Fruit fly (Drosophila melanogaster): Measurements from ENCODE around the gene tty.

Gene tty

DNA sequence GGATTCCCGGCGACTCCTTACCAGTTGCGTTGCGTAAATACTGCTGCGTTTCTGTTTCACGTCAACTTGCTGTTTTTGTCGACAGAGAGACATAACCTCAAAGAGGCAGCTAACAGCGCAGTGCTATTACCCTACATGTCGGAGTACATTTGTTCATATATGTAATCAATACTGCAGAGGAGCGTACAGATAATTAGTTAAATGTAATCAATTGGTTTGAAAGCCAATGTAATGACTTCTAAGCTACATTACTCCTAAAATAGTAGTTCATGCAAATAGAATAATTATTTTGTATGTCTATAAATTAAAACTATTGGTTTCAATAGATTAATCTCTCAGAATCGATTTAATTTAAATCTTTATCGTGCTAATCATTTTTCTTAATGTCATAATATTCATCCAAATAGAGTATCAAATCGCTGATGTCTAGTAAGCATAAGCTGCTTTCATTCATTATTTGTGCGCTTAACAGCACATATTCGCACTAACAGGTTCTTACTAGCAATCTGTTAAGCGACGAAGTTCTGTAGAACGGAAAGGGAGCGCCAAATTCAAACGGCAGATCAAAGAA is 20.2 kb downstream of the tty start, which contains the start of the genes SLIRP1 and anox (continued):
- TF ChIP-seq CG7987 (GFP tag; optimal IDR thresholded peaks at IDR 0.05) (peak; percentile 66), CG10209 (GFP tag; optimal IDR thresholded peaks at IDR 0.05) (peak; percentile 83), CG5953 (GFP tag; IDR thresholded peaks at IDR 0.05) (peak; percentile 61; the same call in 1 of the 2 replicates), dm (GFP tag; optimal IDR thresholded peaks at IDR 0.05) (peak; percentile 77), Elba2 (GFP tag; optimal IDR thresholded peaks at IDR 0.05) (no peak), Mes4 (GFP tag; optimal IDR thresholded peaks at IDR 0.05) (peak; percentile 62), GATAe (GFP tag; conservative IDR thresholded peaks at IDR 0.05) (peak; percentile 65), Poxn (GFP tag; IDR thresholded peaks at IDR 0.05) (peak; percentile 46; the same call in 1 of the 2 replicates), CG14860 (GFP tag; IDR thresholded peaks at IDR 0.05; ENCODE audit: partially characterized antibody) (no peak), Mrtf (GFP tag; IDR thresholded peaks at IDR 0.05) (peak; percentile 60; the same call in 1 of the 3 replicates), Asciz (GFP tag; optimal IDR thresholded peaks at IDR 0.05) (no peak), hb (GFP tag; IDR thresholded peaks at IDR 0.05; ENCODE audit: partially characterized antibody) (no peak), CG11085 (GFP tag; IDR thresholded peaks at IDR 0.05) (0 out of 2 replicates have a peak, but pooled peaks have one; percentile 47), Hmx (GFP tag; optimal IDR thresholded peaks at IDR 0.05) (peak; percentile 61), NFAT (GFP tag; IDR thresholded peaks at IDR 0.05) (peak; percentile 52; the same call in 1 of the 2 replicates), twi (tag; optimal IDR thresholded peaks at IDR 0.05) (peak; percentile 78), unpg (GFP tag; optimal IDR thresholded peaks at IDR 0.05) (peak; percentile 89), tx (GFP tag; optimal IDR thresholded peaks at IDR 0.05) (peak; percentile 69), ap (GFP tag; IDR thresholded peaks at IDR 0.05) (peak; percentile 42; the same call in 1 of the 2 replicates), Lpt (GFP tag; optimal IDR thresholded peaks at IDR 0.05) (no peak), CG1603 (tag; optimal IDR thresholded peaks at IDR 0.05) (peak; percentile 66), chinmo (GFP tag; IDR thresholded peaks at IDR 0.05; ENCODE audit: partially characterized antibody) (no peak), sisA (GFP tag; IDR thresholded peaks at IDR 0.05) (peak; percentile 74), CG1233 (GFP tag; optimal IDR thresholded peaks at IDR 0.05) (peak; percentile 87), trem (tag; optimal IDR thresholded peaks at IDR 0.05) (peak; percentile 87), E2f1 (GFP tag; IDR thresholded peaks at IDR 0.05) (peak; percentile 85), HLHmδ (GFP tag; optimal IDR thresholded peaks at IDR 0.05) (no peak), gsb-n (tag; optimal IDR thresholded peaks at IDR 0.05) (peak; percentile 83), Oli (tag; optimal IDR thresholded peaks at IDR 0.05) (peak; percentile 91), CG10147 (GFP tag; optimal IDR thresholded peaks at IDR 0.05) (peak; percentile 92), gsb (GFP tag; IDR thresholded peaks at IDR 0.05) (peak; percentile 58), MESR4 (GFP tag; optimal IDR thresholded peaks at IDR 0.05) (no peak), slp2 (GFP tag; optimal IDR thresholded peaks at IDR 0.05) (peak; percentile 62), lov (optimal IDR thresholded peaks at IDR 0.05) (no peak), lov (GFP tag; IDR thresholded peaks at IDR 0.05) (no peak), CG18262 (tag; optimal IDR thresholded peaks at IDR 0.05) (peak; percentile 93), Jarid2 (GFP tag; optimal IDR thresholded peaks at IDR 0.05) (peak; percentile 44), CG3163 (GFP tag; optimal IDR thresholded peaks at IDR 0.05) (peak; percentile 39), gfzf (GFP tag; optimal IDR thresholded peaks at IDR 0.05) (no peak), tap (tag; optimal IDR thresholded peaks at IDR 0.05) (peak; percentile 81), D19B (GFP tag; optimal IDR thresholded peaks at IDR 0.05) (peak; percentile 81), pan (optimal IDR thresholded peaks at IDR 0.05) (no peak), pan (GFP tag; optimal IDR thresholded peaks at IDR 0.05 in 1 of 2, IDR thresholded peaks at IDR 0.05 in 1 of 2) (peak in 1 of 2 experiments; percentile 78), CG34422 (GFP tag; IDR thresholded peaks at IDR 0.05) (peak; percentile 61; the same call in 2 of the 3 replicates), CG31388 (GFP tag; optimal IDR thresholded peaks at IDR 0.05) (peak; percentile 47), CG11247 (GFP tag; IDR thresholded peaks at IDR 0.05) (peak; percentile 73), Hr3 (GFP tag; optimal IDR thresholded peaks at IDR 0.05) (peak; percentile 89), slbo (GFP tag; IDR thresholded peaks at IDR 0.05) (peak; percentile 84), CG4282 (GFP tag; optimal IDR thresholded peaks at IDR 0.05) (no peak), jigr1 (GFP tag; IDR thresholded peaks at IDR 0.05) (0 out of 3 replicates have a peak, but pooled peaks have one; percentile 31)
